Fruit fly (Drosophila melanogaster) whole organism, embryonic: Measurements from ENCODE around the gene Eip63F-1.

ENCODE experiments used
- Abd-B ChIP-seq: fragments of 200-800 bp; sonication (Bioruptor generic); optimal IDR thresholded peaks from 2 replicates; lab custom pipeline; 2018; ENCODE audit warnings: missing biosample characterization, mild to moderate bottlenecking, missing genetic modification characterization, moderate library complexity
- Blimp-1 ChIP-seq: fragments of 200-800 bp; sonication (Bioruptor generic); optimal IDR thresholded peaks from 3 replicates; lab custom pipeline; 2018; ENCODE audit warnings: missing biosample characterization, missing genetic modification characterization, mild to moderate bottlenecking, moderate library complexity, missing genetic modification reagents
- C15 ChIP-seq: fragments of 200-800 bp; sonication (Bioruptor generic); IDR thresholded peaks from 3 replicates; pipeline ENCODE4 v1.3.6; 2022; ENCODE audit warnings: missing biosample characterization, missing genetic modification characterization
- CG10209 ChIP-seq: fragments of 200-800 bp; sonication (Bioruptor generic); optimal IDR thresholded peaks from 3 replicates; lab custom pipeline; 2017; ENCODE audit warnings: missing biosample characterization, mild to moderate bottlenecking, missing genetic modification characterization, missing genetic modification reagents
- CG10274 ChIP-seq: fragments of 200-800 bp; sonication (Bioruptor generic); optimal IDR thresholded peaks from 3 replicates; lab custom pipeline; 2017; ENCODE audit warnings: missing biosample characterization, mild to moderate bottlenecking, missing genetic modification characterization
- CG10366 ChIP-seq: fragments of 200-800 bp; sonication (Bioruptor generic); IDR thresholded peaks from 2 replicates; pipeline ENCODE4 v1.3.6; 2022; ENCODE audit warnings: missing biosample characterization, missing genetic modification characterization
- CG10431 ChIP-seq: fragments of 200-800 bp; sonication (Bioruptor generic); optimal IDR thresholded peaks from 3 replicates; lab custom pipeline; 2018; ENCODE audit warnings: missing biosample characterization, mild to moderate bottlenecking, missing genetic modification characterization
- CG10565 ChIP-seq: fragments of 200-800 bp; sonication (Bioruptor generic); optimal IDR thresholded peaks from 3 replicates; lab custom pipeline; 2016; ENCODE audit warnings: missing biosample characterization, mild to moderate bottlenecking, missing genetic modification characterization
- CG11093 ChIP-seq: fragments of 200-800 bp; sonication (Bioruptor generic); IDR thresholded peaks from 3 replicates; pipeline ENCODE4 v1.3.6; 2022; ENCODE audit warnings: missing biosample characterization, missing genetic modification characterization
- CG11560 ChIP-seq: fragments of 200-800 bp; sonication (Bioruptor generic); IDR thresholded peaks from 3 replicates; pipeline ENCODE4 v1.3.6; 2022; ENCODE audit warnings: missing biosample characterization, missing genetic modification characterization
- CG13424 ChIP-seq: fragments of 200-800 bp; sonication (Bioruptor generic); optimal IDR thresholded peaks from 2 replicates; lab custom pipeline; 2019; ENCODE audit warnings: missing biosample characterization, mild to moderate bottlenecking, missing genetic modification characterization, moderate library complexity
- CG1529 ChIP-seq: fragments of 200-800 bp; sonication (Bioruptor generic); optimal IDR thresholded peaks from 3 replicates; lab custom pipeline; 2018; ENCODE audit warnings: missing biosample characterization, missing genetic modification characterization
- CG1603 ChIP-seq: fragments of 200-800 bp; sonication (Bioruptor generic); optimal IDR thresholded peaks from 2 replicates; lab custom pipeline; 2019; ENCODE audit warnings: missing biosample characterization, mild to moderate bottlenecking, missing genetic modification characterization, moderate library complexity
- CG18262 ChIP-seq: fragments of 200-800 bp; optimal IDR thresholded peaks from 3 replicates; lab custom pipeline; 2019; ENCODE audit warnings: missing biosample characterization, mild to moderate bottlenecking, missing genetic modification characterization, moderate library complexity
- CG18599 ChIP-seq: fragments of 200-800 bp; sonication (Bioruptor generic); optimal IDR thresholded peaks from 3 replicates; lab custom pipeline; 2017; ENCODE audit warnings: missing biosample characterization, missing genetic modification characterization, mild to moderate bottlenecking, moderate library complexity, missing genetic modification reagents
- CG2120 ChIP-seq: fragments of 200-800 bp; sonication (Bioruptor generic); optimal IDR thresholded peaks from 3 replicates; lab custom pipeline; 2016; ENCODE audit warnings: missing biosample characterization, missing genetic modification characterization
- CG3281 ChIP-seq: fragments of 200-800 bp; sonication (Bioruptor generic); optimal IDR thresholded peaks from 3 replicates; lab custom pipeline; 2017; ENCODE audit warnings: missing biosample characterization, mild to moderate bottlenecking, missing genetic modification characterization
- CG5245 ChIP-seq: fragments of 200-800 bp; sonication (Bioruptor generic); optimal IDR thresholded peaks from 3 replicates; lab custom pipeline; 2016; ENCODE audit warnings: missing biosample characterization, missing genetic modification characterization
- CG6689 ChIP-seq: fragments of 200-800 bp; sonication (Bioruptor generic); IDR thresholded peaks from 2 replicates; pipeline ENCODE4 v1.3.6; 2022; ENCODE audit warnings: missing biosample characterization, missing genetic modification characterization
- CG7987 ChIP-seq: fragments of 200-800 bp; sonication (Bioruptor generic); optimal IDR thresholded peaks from 2 replicates; lab custom pipeline; 2018; ENCODE audit warnings: missing biosample characterization, mild to moderate bottlenecking, missing genetic modification characterization, moderate library complexity
- CG8089 ChIP-seq: fragments of 200-800 bp; sonication (Bioruptor generic); optimal IDR thresholded peaks from 3 replicates; lab custom pipeline; 2016; ENCODE audit warnings: missing biosample characterization, missing genetic modification characterization
- CG8765 ChIP-seq: fragments of 200-800 bp; sonication (Bioruptor generic); IDR thresholded peaks from 2 replicates; pipeline ENCODE4 v1.3.6; 2022; ENCODE audit warnings: missing biosample characterization, missing genetic modification characterization
- CG8924 ChIP-seq: fragments of 200-800 bp; optimal IDR thresholded peaks from 3 replicates; lab custom pipeline; 2019; ENCODE audit warnings: missing biosample characterization, mild to moderate bottlenecking, missing genetic modification characterization, moderate library complexity
- CoRest ChIP-seq: fragments of 200-800 bp; sonication (Bioruptor generic); optimal IDR thresholded peaks from 3 replicates; lab custom pipeline; 2018; ENCODE audit warnings: missing biosample characterization, mild to moderate bottlenecking, missing genetic modification characterization, moderate library complexity
- Dek ChIP-seq: fragments of 200-800 bp; sonication (Bioruptor generic); optimal IDR thresholded peaks from 3 replicates; lab custom pipeline; 2019; ENCODE audit warnings: missing biosample characterization, mild to moderate bottlenecking, missing genetic modification characterization, moderate library complexity
- Dip3 ChIP-seq: fragments of 200-800 bp; sonication (Bioruptor generic); optimal IDR thresholded peaks from 3 replicates; lab custom pipeline; 2016; ENCODE audit warnings: missing biosample characterization, missing genetic modification characterization
- GATAe ChIP-seq: fragments of 200-800 bp; sonication (Bioruptor generic); conservative IDR thresholded peaks from 2 replicates; pipeline ENCODE4 v1.3.6; 2022; ENCODE audit warnings: missing biosample characterization, missing genetic modification characterization
- Hr78 ChIP-seq, 2 experiments: fragments of 200-800 bp in 1 of 2; fragments of >200 bp in 1 of 2; sonication (Bioruptor generic) in 1 of 2; optimal IDR thresholded peaks; 2 replicates each; lab custom pipeline; 2017 to 2019; ENCODE audit warnings: missing biosample characterization in 2 of 2, missing genetic modification characterization in 2 of 2, mild to moderate bottlenecking in 1 of 2, moderate library complexity in 1 of 2
- Hsf ChIP-seq: fragments of 200-800 bp; sonication (Bioruptor generic); optimal IDR thresholded peaks from 3 replicates; lab custom pipeline; 2016; ENCODE audit warnings: missing biosample characterization, missing genetic modification characterization
- Nf-YC ChIP-seq: fragments of 200-800 bp; optimal IDR thresholded peaks from 3 replicates; lab custom pipeline; 2019; ENCODE audit warnings: missing biosample characterization, mild to moderate bottlenecking, missing genetic modification characterization, moderate library complexity
- Rfx ChIP-seq: fragments of 200-800 bp; sonication (Bioruptor generic); IDR thresholded peaks from 2 replicates; pipeline ENCODE4 v1.3.6; 2022; ENCODE audit warnings: missing biosample characterization, missing genetic modification characterization
- Taf1 ChIP-seq: fragments of 200-800 bp; sonication (Bioruptor generic); IDR thresholded peaks from 2 replicates; pipeline ENCODE4 v1.3.6; 2022; ENCODE audit warnings: missing biosample characterization, missing genetic modification characterization
- Tbp ChIP-seq: fragments of >200 bp; optimal IDR thresholded peaks from 2 replicates; lab custom pipeline; 2018; ENCODE audit warnings: missing biosample characterization, missing genetic modification characterization
- YL-1 ChIP-seq: fragments of 200-800 bp; sonication (Bioruptor generic); optimal IDR thresholded peaks from 3 replicates; lab custom pipeline; 2017; ENCODE audit warnings: missing biosample characterization, mild to moderate bottlenecking, missing genetic modification characterization
- bsh ChIP-seq, 2 experiments: fragments of 200-800 bp; sonication (Bioruptor generic); optimal IDR thresholded peaks; 2 replicates each; lab custom pipeline; 2017 to 2018; ENCODE audit warnings: mild to moderate bottlenecking in 2 of 2, missing biosample characterization in 2 of 2, missing genetic modification characterization in 2 of 2, moderate library complexity in 1 of 2
- cg ChIP-seq: fragments of 200-800 bp; sonication (Bioruptor generic); optimal IDR thresholded peaks from 3 replicates; lab custom pipeline; 2019; ENCODE audit warnings: missing biosample characterization, mild to moderate bottlenecking, missing genetic modification characterization, moderate library complexity
- crol ChIP-seq: fragments of 200-800 bp; sonication (Bioruptor generic); IDR thresholded peaks from 2 replicates; pipeline ENCODE4 v1.3.6; 2022; ENCODE audit warnings: missing biosample characterization, missing genetic modification characterization
- dysf ChIP-seq: fragments of 200-800 bp; sonication (Bioruptor generic); IDR thresholded peaks from 3 replicates; pipeline ENCODE4 v1.3.6; 2022; ENCODE audit warnings: missing biosample characterization, missing genetic modification characterization
- gce ChIP-seq: fragments of 200-800 bp; sonication (Bioruptor generic); IDR thresholded peaks from 3 replicates; pipeline ENCODE4 v1.3.6; 2022; ENCODE audit warnings: missing biosample characterization, missing genetic modification characterization
- gro ChIP-seq: fragments of 200-800 bp; sonication (Bioruptor generic); optimal IDR thresholded peaks from 2 replicates; lab custom pipeline; 2016; ENCODE audit warnings: missing biosample characterization, missing genetic modification characterization
- kay ChIP-seq: fragments of 200-800 bp; sonication (Bioruptor generic); optimal IDR thresholded peaks from 2 replicates; lab custom pipeline; 2016; ENCODE audit warnings: missing biosample characterization, missing genetic modification characterization
- onecut ChIP-seq: fragments of 200-800 bp; sonication (Bioruptor generic); IDR thresholded peaks from 2 replicates; pipeline ENCODE4 v1.3.6; 2022; ENCODE audit warnings: missing biosample characterization, missing genetic modification characterization
- otp ChIP-seq: fragments of 200-800 bp; sonication (Bioruptor generic); IDR thresholded peaks from 3 replicates; pipeline ENCODE4, ENCODE4 v1.3.6; 2022; ENCODE audit warnings: missing biosample characterization, missing genetic modification characterization
- pb ChIP-seq: fragments of 200-800 bp; sonication (Bioruptor generic); optimal IDR thresholded peaks from 3 replicates; lab custom pipeline; 2016; ENCODE audit warnings: missing biosample characterization, missing genetic modification characterization
- pho ChIP-seq: fragments of 200-800 bp; sonication (Bioruptor generic); optimal IDR thresholded peaks from 2 replicates; lab custom pipeline; 2016; ENCODE audit warnings: missing biosample characterization, missing genetic modification characterization
- ranshi ChIP-seq: fragments of 200-800 bp; sonication (Bioruptor generic); IDR thresholded peaks from 2 replicates; pipeline ENCODE4 v1.3.6; 2022; ENCODE audit warnings: missing biosample characterization, missing genetic modification characterization
- row ChIP-seq: fragments of 200-800 bp; sonication (Bioruptor generic); IDR thresholded peaks from 3 replicates; pipeline ENCODE4 v1.3.6; 2022; ENCODE audit warnings: missing biosample characterization, missing genetic modification characterization
- sr ChIP-seq: fragments of 200-800 bp; sonication (Bioruptor generic); IDR thresholded peaks from 3 replicates; pipeline ENCODE4 v1.3.6; 2022; ENCODE audit warnings: missing biosample characterization, missing genetic modification characterization
- tio ChIP-seq: fragments of 200-800 bp; sonication (Bioruptor generic); optimal IDR thresholded peaks from 2 replicates; lab custom pipeline; 2017; ENCODE audit warnings: missing biosample characterization, missing genetic modification characterization, inconsistent platforms
- wek ChIP-seq: fragments of 200-800 bp; sonication (Bioruptor generic); optimal IDR thresholded peaks from 3 replicates; lab custom pipeline; 2018; ENCODE audit warnings: missing biosample characterization, mild to moderate bottlenecking, missing genetic modification characterization, moderate library complexity

Eip63F-1 gene

DNA sequence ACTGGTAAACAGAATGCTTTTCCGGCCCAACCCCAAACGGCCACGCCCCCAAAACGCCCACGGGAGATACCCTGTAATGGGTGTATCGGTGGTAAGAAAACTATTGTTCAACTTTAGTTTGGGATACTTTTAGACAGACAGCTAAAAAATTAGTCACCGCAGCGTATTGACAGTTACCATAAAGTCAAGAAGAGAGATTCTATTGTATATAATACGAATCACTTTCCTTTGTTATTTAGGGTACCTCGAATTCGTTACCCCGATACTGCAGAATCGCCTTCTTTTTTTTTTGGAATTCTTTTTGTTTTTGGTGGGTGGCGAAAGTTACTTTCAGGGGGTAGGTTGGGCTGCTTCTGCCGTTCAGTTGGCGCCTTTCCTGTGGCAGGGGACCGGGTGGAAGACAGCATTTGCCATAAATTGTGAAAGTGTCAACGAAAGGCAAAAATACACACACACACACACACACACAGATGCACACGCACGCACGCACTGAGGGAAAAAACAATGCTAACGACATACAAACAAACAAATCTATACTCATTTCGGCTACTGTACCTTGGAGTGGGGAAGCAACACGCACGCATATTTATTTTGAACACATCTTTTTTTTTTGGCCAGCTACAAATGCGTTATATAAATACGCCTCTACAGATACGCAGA, 35.1 kb upstream of the Eip63F-1 start (continued):
- TF ChIP-seq wek (GFP tag; lab: Kevin White, UChicago), result no peak
- TF ChIP-seq Abd-B (GFP tag; lab: Kevin White, UChicago), result no peak
- no peak for TF ChIP-seq YL-1
- TF ChIP-seq CG8924, result peak; percentile 38
- peak; percentile 57 for TF ChIP-seq CoRest (tag; lab: Kevin White, UChicago)
- TF ChIP-seq CG11560 (tag; lab: Robert Waterston, UW), result peak; percentile 45; the same call in 2 of the 3 replicates
- TF ChIP-seq CG10209, result peak; percentile 35
- TF ChIP-seq Dip3, result peak; percentile 32
- TF ChIP-seq Taf1, result no peak
- no peak for TF ChIP-seq sr
- no peak for TF ChIP-seq Nf-YC (tag; lab: Kevin White, UChicago)
- no peak for TF ChIP-seq CG8089 (GFP tag; lab: Kevin White, UChicago)
- no peak for TF ChIP-seq CG10431
- no peak for TF ChIP-seq kay
- peak; percentile 14 for TF ChIP-seq Dek (tag; lab: Kevin White, UChicago)
- TF ChIP-seq CG3281 (GFP tag; lab: Kevin White, UChicago), result peak; percentile 59
- TF ChIP-seq CG6689 (GFP tag; lab: Robert Waterston, UW), result peak; percentile 37; the same call in 1 of the 2 replicates
- TF ChIP-seq C15 (GFP tag; lab: Robert Waterston, UW), result no peak
- no peak for TF ChIP-seq CG10274 (GFP tag; lab: Kevin White, UChicago)
- TF ChIP-seq CG5245 (GFP tag; lab: Kevin White, UChicago), result no peak
- no peak for TF ChIP-seq Tbp (GFP tag; lab: Kevin White, UChicago)
- no peak for TF ChIP-seq onecut (GFP tag; lab: Robert Waterston, UW)
- peak; percentile 76 for TF ChIP-seq CG2120
- TF ChIP-seq pho (GFP tag; lab: Kevin White, UChicago), result peak; percentile 15
- peak; percentile 20 for TF ChIP-seq CG1529
- no peak for TF ChIP-seq Hr78 (GFP tag; optimal IDR thresholded peaks at IDR 0.05; lab: Kevin White, UChicago)
- no peak for TF ChIP-seq GATAe (GFP tag; lab: Robert Waterston, UW)
- peak; percentile 64; the same call in 2 of the 3 replicates for TF ChIP-seq dysf (GFP tag; lab: Robert Waterston, UW)
- TF ChIP-seq Blimp-1, result peak; percentile 37
- peak; percentile 79 for TF ChIP-seq row (GFP tag; lab: Robert Waterston, UW)
- TF ChIP-seq CG13424, result peak; percentile 57
- 0 out of 3 replicates have a peak, but pooled peaks have one; percentile 9 for TF ChIP-seq CG11093 (GFP tag; lab: Robert Waterston, UW)
- peak; percentile 77 for TF ChIP-seq CG18599 (GFP tag; lab: Kevin White, UChicago)
- peak in 1 of 2 experiments; percentile 60 for TF ChIP-seq bsh (GFP tag; optimal IDR thresholded peaks at IDR 0.05; lab: Kevin White, UChicago)
- TF ChIP-seq tio (GFP tag; lab: Kevin White, UChicago), result peak; percentile 2
- peak; percentile 24 for TF ChIP-seq Hsf (GFP tag; lab: Kevin White, UChicago)
- TF ChIP-seq CG10366 (GFP tag; lab: Robert Waterston, UW), result peak; percentile 53
- peak; percentile 50; the same call in 1 of the 2 replicates for TF ChIP-seq Rfx (GFP tag; lab: Robert Waterston, UW)
- TF ChIP-seq cg (GFP tag; lab: Kevin White, UChicago), result peak; percentile 24
- TF ChIP-seq crol, result no peak
- peak; percentile 28 for TF ChIP-seq CG1603
- TF ChIP-seq CG10565 (GFP tag; lab: Kevin White, UChicago), result no peak
- peak; percentile 6 for TF ChIP-seq gro (GFP tag; lab: Kevin White, UChicago)
- 0 out of 3 replicates have a peak, but pooled peaks have one; percentile 18 for TF ChIP-seq gce
- TF ChIP-seq pb (GFP tag; lab: Kevin White, UChicago), result no peak
- TF ChIP-seq otp, result 0 out of 3 replicates have a peak, but pooled peaks have one; percentile 40
- 0 out of 2 replicates have a peak, but pooled peaks have one; percentile 29 for TF ChIP-seq ranshi (GFP tag; lab: Robert Waterston, UW)
- no peak for TF ChIP-seq CG8765 (GFP tag; lab: Robert Waterston, UW)
- no peak for TF ChIP-seq CG7987 (GFP tag; lab: Kevin White, UChicago)
- peak; percentile 31 for TF ChIP-seq CG18262 (tag; lab: Kevin White, UChicago)
